Worm (Caenorhabditis elegans) whole organism, L2 larva: ENCODE data around the gene D1053.2.

Experiments used
- R02D3.7 ChIP-seq: fragments of 150-350 bp; optimal IDR thresholded peaks from 2 replicates; lab custom pipeline; 2014; ENCODE audit warnings: missing biosample characterization, missing genetic modification characterization
- aly-2 ChIP-seq: fragments of 150-350 bp; optimal IDR thresholded peaks from 2 replicates; lab custom pipeline; 2014; ENCODE audit warnings: missing biosample characterization, missing genetic modification characterization
- ama-1 ChIP-seq: fragments of 150-350 bp; optimal IDR thresholded peaks from 2 replicates; lab custom pipeline; 2018; ENCODE audit warnings: inconsistent platforms
- lin-13 ChIP-seq: fragments of 150-350 bp; optimal IDR thresholded peaks from 2 replicates; lab custom pipeline; 2014; ENCODE audit warnings: missing biosample characterization, missing genetic modification reagents, missing genetic modification characterization
- nhr-237 ChIP-seq: fragments of 150-350 bp; optimal IDR thresholded peaks from 2 replicates; lab custom pipeline; 2014; ENCODE audit warnings: missing biosample characterization, missing genetic modification characterization
- sma-3 ChIP-seq: sonication (generic microtip); optimal IDR thresholded peaks from 2 replicates; lab custom pipeline; 2016; ENCODE audit warnings: missing genetic modification reagents, missing genetic modification characterization, missing compliant biosample characterization
- unc-55 ChIP-seq: fragments of 150-350 bp; sonication (generic microtip); optimal IDR thresholded peaks from 3 replicates; lab custom pipeline; 2014; ENCODE audit warnings: missing biosample characterization, missing genetic modification reagents, missing genetic modification characterization
- ztf-4 ChIP-seq: fragments of 150-350 bp; optimal IDR thresholded peaks from 2 replicates; lab custom pipeline; 2014; ENCODE audit warnings: missing biosample characterization, missing genetic modification characterization

ce11 chrX:11680851-11681250 lies 47.1 kb upstream of the D1053.2 start, which contains the start of gene T04F8.7:
- TF ChIP-seq ztf-4 (no peak), unc-55 (no peak), aly-2 (tag; lab: Kevin White, UChicago) (no peak), R02D3.7 (no peak), ama-1 (lab: Kevin White, UChicago) (no peak), nhr-237 (tag; lab: Kevin White, UChicago) (no peak), lin-13 (GFP tag; lab: Kevin White, UChicago) (no peak), sma-3 (GFP tag; lab: Kevin White, UChicago) (no peak)
